Worm (Caenorhabditis elegans): ENCODE measurements around the gene F42C5.5.

Gene F42C5.5

DNA sequence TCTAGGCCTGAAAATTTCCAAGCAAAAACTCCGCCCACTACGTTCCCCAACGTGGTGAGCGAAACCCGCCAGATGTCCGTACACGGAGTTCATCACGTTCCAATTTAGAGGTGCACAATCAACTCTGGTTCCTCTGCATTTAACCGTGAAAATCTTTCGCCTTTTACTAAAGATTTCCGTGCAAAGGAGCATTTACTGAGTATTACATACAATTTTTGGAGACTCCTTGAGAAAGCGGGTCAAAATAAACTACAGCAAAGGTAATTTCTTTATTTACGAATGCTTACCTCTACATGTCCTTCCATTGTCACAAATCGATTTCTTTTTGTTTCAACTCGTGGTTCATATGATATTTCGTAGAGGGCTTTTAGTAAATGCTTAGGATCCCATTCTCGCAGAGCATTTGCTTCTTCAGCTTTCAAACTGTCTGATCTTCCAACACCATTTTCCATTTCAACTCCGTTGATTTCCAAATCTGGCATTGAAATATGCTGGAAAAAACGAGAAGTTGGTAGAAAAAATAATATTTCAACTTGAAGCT lies 22.7 kb upstream of the F42C5.5 start, which contains the start of gene F42C5.9:
TSS of gene F42C5.9 (minus strand) at position 491 of the 541 bp plus-strand sequence.
- peak; percentile 48 for TF ChIP-seq pqm-1 (tag; optimal IDR thresholded peaks at IDR 0.05)
- no peak for TF ChIP-seq eor-1 (tag; optimal IDR thresholded peaks at IDR 0.05)
- TF ChIP-seq ama-1 (optimal IDR thresholded peaks at IDR 0.05): peak; percentile 25
- TF ChIP-seq mml-1 (tag; optimal IDR thresholded peaks at IDR 0.05): no peak
- TF ChIP-seq nhr-11 (tag; optimal IDR thresholded peaks at IDR 0.05): no peak
- TF ChIP-seq nhr-43 (tag; optimal IDR thresholded peaks at IDR 0.05; ENCODE audit: poor library complexity, severe bottlenecking): no peak
- peak; percentile 95 for TF ChIP-seq snpc-4 (tag; optimal IDR thresholded peaks at IDR 0.05)

DNA sequence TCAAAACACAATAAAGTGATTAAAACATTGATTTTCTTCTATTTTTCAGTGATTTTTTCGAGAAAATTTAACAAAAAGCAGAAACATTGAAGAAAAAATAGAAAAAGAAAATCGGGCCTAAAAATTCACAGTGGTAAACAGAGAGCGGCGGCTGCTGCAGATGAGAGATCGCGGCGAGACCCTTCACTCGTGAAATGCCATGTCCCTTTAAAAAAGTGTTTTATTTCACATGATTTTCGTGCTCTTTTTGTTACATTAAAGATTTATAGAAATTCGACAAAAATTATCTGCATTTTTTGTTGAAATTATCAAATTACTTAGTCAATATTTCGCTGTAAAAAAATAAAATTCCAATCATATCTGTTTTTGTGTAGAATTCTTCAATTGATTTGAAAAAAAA lies 19.9 kb upstream of the F42C5.5 start:
- TF ChIP-seq nfya-1 (tag; optimal IDR thresholded peaks at IDR 0.05; ENCODE audit: insufficient read depth) (peak; percentile 77), pqm-1 (tag; optimal IDR thresholded peaks at IDR 0.05) (peak; percentile 27), nhr-25 (tag; optimal IDR thresholded peaks at IDR 0.05) (peak; percentile 48), nhr-237 (tag; optimal IDR thresholded peaks at IDR 0.05) (no peak), snpc-4 (tag; optimal IDR thresholded peaks at IDR 0.05) (peak; percentile 80), ceh-28 (tag; optimal IDR thresholded peaks at IDR 0.05) (peak; percentile 12), ztf-11 (tag; optimal IDR thresholded peaks at IDR 0.05) (no peak), elt-2 (tag; optimal IDR thresholded peaks at IDR 0.05) (peak; percentile 34), nhr-23 (tag; optimal IDR thresholded peaks at IDR 0.05) (peak; percentile 51), nhr-76 (tag; optimal IDR thresholded peaks at IDR 0.05) (no peak), pha-4 (tag; optimal IDR thresholded peaks at IDR 0.05) (peak; percentile 92), lin-15B (tag; optimal IDR thresholded peaks at IDR 0.05) (peak; percentile 43), ama-1 (optimal IDR thresholded peaks at IDR 0.05) (peak; percentile 36), lin-39 (tag; optimal IDR thresholded peaks at IDR 0.05) (peak; percentile 38), zag-1 (tag; optimal IDR thresholded peaks at IDR 0.05) (no peak), ZK546.5 (tag; optimal IDR thresholded peaks at IDR 0.05) (no peak), ztf-4 (tag; optimal IDR thresholded peaks at IDR 0.05) (no peak), eor-1 (tag; optimal IDR thresholded peaks at IDR 0.05) (no peak), unc-39 (tag; optimal IDR thresholded peaks at IDR 0.05) (no peak), mml-1 (tag; optimal IDR thresholded peaks at IDR 0.05) (no peak), daf-12 (tag; optimal IDR thresholded peaks at IDR 0.05) (no peak), lsy-12 (tag; optimal IDR thresholded peaks at IDR 0.05) (no peak), nhr-67 (tag; optimal IDR thresholded peaks at IDR 0.05) (no peak), hmg-11 (tag; optimal IDR thresholded peaks at IDR 0.05) (peak; percentile 85), skn-1 (tag; optimal IDR thresholded peaks at IDR 0.05) (peak; percentile 30), egl-27 (tag; optimal IDR thresholded peaks at IDR 0.05) (no peak), egl-5 (tag; optimal IDR thresholded peaks at IDR 0.05) (peak; percentile 67), mdl-1 (tag; optimal IDR thresholded peaks at IDR 0.05) (no peak), nhr-43 (tag; optimal IDR thresholded peaks at IDR 0.05; ENCODE audit: poor library complexity, severe bottlenecking) (peak; percentile 25), unc-62 (GFP tag; optimal IDR thresholded peaks at IDR 0.05) (no peak)

DNA sequence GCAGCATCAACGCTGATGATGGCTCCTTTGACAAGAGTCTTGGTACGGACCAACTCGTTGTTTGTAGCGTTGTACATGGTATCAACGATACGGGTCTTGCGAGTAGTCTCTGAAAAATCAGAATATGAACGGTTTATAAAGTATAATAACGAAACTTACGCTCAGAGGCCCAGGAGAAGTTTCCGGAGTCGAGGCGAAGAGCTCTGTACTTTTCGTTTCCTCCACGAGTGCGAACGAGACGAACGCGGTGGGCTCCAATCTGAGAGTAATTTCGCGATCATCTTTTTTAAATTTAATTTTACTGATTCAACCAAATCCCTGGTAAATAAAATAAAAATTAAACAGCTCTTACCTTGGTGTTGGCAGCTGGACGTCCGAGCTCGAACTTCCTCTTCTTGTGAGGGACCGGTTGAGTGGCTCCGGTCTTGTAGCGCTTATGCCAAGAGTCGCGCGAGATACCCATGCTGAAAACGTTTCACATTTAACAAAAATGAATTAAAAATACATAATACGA lies 19.4 kb upstream of the F42C5.5 start, which contains the start of gene rps-8:
TSS of gene rps-8 (minus strand) at position 464 of the 514 bp plus-strand sequence.
- TF ChIP-seq ztf-4 (tag; optimal IDR thresholded peaks at IDR 0.05) (no peak), nhr-76 (tag; optimal IDR thresholded peaks at IDR 0.05) (no peak), ama-1 (optimal IDR thresholded peaks at IDR 0.05) (no peak), ceh-9 (tag; optimal IDR thresholded peaks at IDR 0.05) (no peak), hmg-11 (tag; optimal IDR thresholded peaks at IDR 0.05) (no peak), elt-2 (tag; optimal IDR thresholded peaks at IDR 0.05) (no peak), jun-1 (tag; optimal IDR thresholded peaks at IDR 0.05) (no peak), ztf-11 (tag; optimal IDR thresholded peaks at IDR 0.05) (no peak)

DNA sequence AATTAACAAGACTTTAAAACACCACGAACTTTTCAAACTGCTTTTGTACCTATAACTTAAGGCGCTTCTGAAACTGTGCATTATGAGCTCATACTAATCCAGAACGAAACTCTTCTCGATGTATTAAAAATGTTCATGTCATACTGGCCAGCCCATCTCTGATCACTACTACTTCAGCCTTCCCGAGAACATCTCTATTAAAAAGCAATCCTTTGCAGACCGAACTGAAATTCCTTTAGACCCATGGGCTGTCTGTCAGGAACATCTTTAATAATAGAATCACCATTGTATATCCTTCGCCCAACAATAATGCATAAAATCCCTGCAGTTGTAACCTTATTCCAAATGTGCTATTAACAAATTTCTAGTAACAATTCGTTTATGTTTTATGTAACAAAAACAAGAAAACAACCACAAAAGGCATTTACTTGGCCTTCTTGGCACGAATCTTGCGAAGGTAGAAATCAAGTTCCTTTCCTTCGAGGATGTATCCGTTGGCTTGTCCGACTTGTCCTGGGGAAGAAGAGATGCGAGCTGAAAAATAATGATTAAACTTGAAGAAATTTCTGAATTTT lies 18.7 kb upstream of the F42C5.5 start:
- TF ChIP-seq zag-1 (tag; optimal IDR thresholded peaks at IDR 0.05) (no peak), lsy-12 (tag; optimal IDR thresholded peaks at IDR 0.05) (no peak), ama-1 (optimal IDR thresholded peaks at IDR 0.05) (no peak), nhr-67 (tag; optimal IDR thresholded peaks at IDR 0.05) (no peak), ceh-82 (tag; optimal IDR thresholded peaks at IDR 0.05) (no peak)
